Worm (Caenorhabditis elegans): ENCODE measurements around the gene Y14H12B.2.

The Y14H12B.2 gene

DNA sequence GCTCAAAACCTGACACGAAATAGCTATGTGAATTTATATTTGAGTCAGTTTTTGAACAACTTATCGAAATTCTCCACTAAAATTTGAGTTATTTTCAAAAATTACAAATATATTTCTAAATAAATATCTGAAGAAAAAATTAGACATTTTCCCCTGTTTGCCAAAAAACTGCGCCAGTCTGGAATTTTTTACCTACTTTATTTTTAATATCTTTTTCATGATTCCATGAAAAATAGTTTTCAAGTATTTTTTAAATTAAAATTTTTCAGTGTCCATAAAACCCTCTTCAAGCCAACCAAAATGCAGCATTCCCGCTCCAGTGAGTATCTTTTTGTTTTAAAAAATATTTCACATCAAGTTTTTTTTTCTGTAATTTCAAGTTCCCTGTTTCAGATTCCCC is 42.4 kb downstream of the Y14H12B.2 start, which contains the start of gene F53C3.8:
Gene F53C3.8, plus strand, starts transcription at position 301 of the 400 bp plus-strand sequence.
- TF ChIP-seq R02D3.7 (tag; optimal IDR thresholded peaks at IDR 0.05): no peak
- no peak for TF ChIP-seq aly-2 (tag; optimal IDR thresholded peaks at IDR 0.05)
- TF ChIP-seq unc-62 (GFP tag; optimal IDR thresholded peaks at IDR 0.05): no peak
- no peak for TF ChIP-seq nhr-77 (tag; optimal IDR thresholded peaks at IDR 0.05)
- no peak for TF ChIP-seq F13H6.1 (tag; optimal IDR thresholded peaks at IDR 0.05)
- no peak for TF ChIP-seq gmeb-1 (tag; optimal IDR thresholded peaks at IDR 0.05)
- no peak for TF ChIP-seq zag-1 (tag; optimal IDR thresholded peaks at IDR 0.05)
